Worm (Caenorhabditis elegans) whole organism, early embryonic: ENCODE results near the gene ZK328.6.

ENCODE experiments used
- F13C5.2 ChIP-seq: sonication (generic microtip); optimal IDR thresholded peaks from 2 replicates; lab custom pipeline; 2017; ENCODE audit warnings: mild to moderate bottlenecking, missing genetic modification characterization, inconsistent platforms, missing compliant biosample characterization
- aly-1 ChIP-seq: sonication (generic microtip); optimal IDR thresholded peaks from 2 replicates; lab custom pipeline; 2016; ENCODE audit warnings: missing genetic modification characterization, missing compliant biosample characterization
- ama-1 ChIP-seq: fragments of 150-350 bp; optimal IDR thresholded peaks from 2 replicates; lab custom pipeline; 2014
- ets-7 ChIP-seq: sonication (generic microtip); optimal IDR thresholded peaks from 2 replicates; lab custom pipeline; 2016; ENCODE audit warnings: missing genotype, missing genetic modification characterization, missing compliant biosample characterization
- hmg-4 ChIP-seq: fragments of 200-800 bp; sonication (Bioruptor generic); optimal IDR thresholded peaks from 2 replicates; lab custom pipeline; 2018; ENCODE audit warnings: mild to moderate bottlenecking, missing genetic modification characterization, missing compliant biosample characterization
- scrt-1 ChIP-seq: fragments of 200-800 bp; sonication (Bioruptor generic); IDR thresholded peaks from 2 replicates; pipeline ENCODE4 v1.3.6; 2022; ENCODE audit warnings: missing genetic modification characterization, missing compliant biosample characterization
- tbx-11 ChIP-seq: fragments of 200-800 bp; sonication (Bioruptor generic); IDR thresholded peaks from 2 replicates; pipeline ENCODE4 v1.3.6; 2022; ENCODE audit warnings: missing genetic modification characterization, missing compliant biosample characterization
- tra-4 ChIP-seq: sonication (generic microtip); optimal IDR thresholded peaks from 2 replicates; lab custom pipeline; 2017; ENCODE audit warnings: missing genetic modification characterization, missing compliant biosample characterization

- no peak for TF ChIP-seq aly-1 (tag; lab: Kevin White, UChicago)
- no peak for TF ChIP-seq tra-4 (tag; lab: Kevin White, UChicago)
- TF ChIP-seq ama-1: no peak
- TF ChIP-seq ets-7: no peak
- no peak for TF ChIP-seq hmg-4
- no peak for TF ChIP-seq F13C5.2 (tag; lab: Kevin White, UChicago)
- TF ChIP-seq tbx-11: no peak
- no peak for TF ChIP-seq scrt-1 (GFP tag; lab: Robert Waterston, UW)
Measured at ce11 chrIII:5981407-5981806, 49.0 kb downstream of the ZK328.6 start.
